Fruit fly (Drosophila melanogaster) whole organism, wandering third instar larva: ENCODE measurements around the gene djl.

Source experiments
- Abd-B ChIP-seq: fragments of >200 bp; optimal IDR thresholded peaks from 2 replicates; lab custom pipeline; 2017; ENCODE audit warnings: missing biosample characterization, missing genetic modification characterization
- CG32264 ChIP-seq: fragments of 200-800 bp; sonication (Bioruptor generic); optimal IDR thresholded peaks from 2 replicates; lab custom pipeline; 2016; ENCODE audit warnings: missing biosample characterization, missing genetic modification characterization
- CG9705 ChIP-seq: fragments of 200-800 bp; sonication (Bioruptor generic); optimal IDR thresholded peaks from 2 replicates; lab custom pipeline; 2018; ENCODE audit warnings: missing biosample characterization, mild to moderate bottlenecking, missing genetic modification characterization
- CrebA ChIP-seq: fragments of 200-800 bp; sonication (Bioruptor generic); optimal IDR thresholded peaks from 2 replicates; lab custom pipeline; 2016; ENCODE audit warnings: missing biosample characterization, mild to moderate bottlenecking, missing genetic modification characterization, borderline replicate concordance
- Dfd ChIP-seq: fragments of >200 bp; optimal IDR thresholded peaks from 2 replicates; lab custom pipeline; 2017; ENCODE audit warnings: missing biosample characterization, missing genetic modification characterization
- Dif ChIP-seq: fragments of 200-275, 200-300 bp; sonication (Bioruptor generic); optimal IDR thresholded peaks from 2 replicates; lab custom pipeline; 2018; ENCODE audit warnings: missing biosample characterization, missing genetic modification characterization; ENCODE audit not compliant: partially characterized antibody
- GATAd ChIP-seq: sonication (Bioruptor generic); optimal IDR thresholded peaks from 2 replicates; lab custom pipeline; 2016; ENCODE audit warnings: missing biosample characterization, missing genetic modification characterization
- HLH106 ChIP-seq: fragments of 200-800 bp; optimal IDR thresholded peaks from 3 replicates; lab custom pipeline; 2019; ENCODE audit warnings: missing biosample characterization, mild to moderate bottlenecking, missing genetic modification characterization, moderate library complexity
- Hnf4 ChIP-seq: fragments of 200-800 bp; sonication (Bioruptor generic); optimal IDR thresholded peaks from 2 replicates; lab custom pipeline; 2016; ENCODE audit warnings: missing biosample characterization, mild to moderate bottlenecking, missing genetic modification characterization
- Hr78 ChIP-seq: fragments of >200 bp; optimal IDR thresholded peaks from 2 replicates; lab custom pipeline; 2017; ENCODE audit warnings: missing biosample characterization, missing genetic modification characterization
- Hr83 ChIP-seq: fragments of 200-300 bp; sonication (Bioruptor generic); optimal IDR thresholded peaks from 2 replicates; lab custom pipeline; 2016; ENCODE audit warnings: missing biosample characterization, mild to moderate bottlenecking, missing genetic modification characterization, moderate library complexity; ENCODE audit not compliant: poor library complexity, severe bottlenecking
- Jra ChIP-seq: sonication (Bioruptor generic); optimal IDR thresholded peaks from 2 replicates; lab custom pipeline; 2016; ENCODE audit warnings: missing biosample characterization, missing genetic modification characterization
- Mio ChIP-seq: sonication (Bioruptor generic); optimal IDR thresholded peaks from 2 replicates; lab custom pipeline; 2016; ENCODE audit warnings: missing biosample characterization, missing genetic modification characterization
- Myc ChIP-seq: fragments of >200 bp; optimal IDR thresholded peaks from 2 replicates; lab custom pipeline; 2017
- N ChIP-seq: fragments of >200 bp; optimal IDR thresholded peaks from 2 replicates; lab custom pipeline; 2018; ENCODE audit warnings: missing biosample characterization, missing external identifiers, missing genetic modification characterization
- OdsH ChIP-seq: fragments of 200-800 bp; sonication (Bioruptor generic); optimal IDR thresholded peaks from 2 replicates; lab custom pipeline; 2016; ENCODE audit warnings: missing biosample characterization, mild to moderate bottlenecking, missing genetic modification characterization
- Rel ChIP-seq, 2 experiments: fragments of 200-800 bp; sonication (Bioruptor generic) in 1 of 2; optimal IDR thresholded peaks; 2 replicates in 1 of 2; 3 replicates in 1 of 2; lab custom pipeline; 2016 to 2019; ENCODE audit warnings: mild to moderate bottlenecking in 2 of 2, missing biosample characterization in 2 of 2, missing genetic modification characterization in 2 of 2, moderate library complexity in 1 of 2
- Sp1 ChIP-seq: fragments of 200-800 bp; sonication (Bioruptor generic); optimal IDR thresholded peaks from 3 replicates; lab custom pipeline; 2019; ENCODE audit warnings: missing biosample characterization, mild to moderate bottlenecking, missing genetic modification characterization, moderate library complexity
- Vsx2 ChIP-seq: fragments of 200-300, 225-300 bp; sonication (Bioruptor generic); optimal IDR thresholded peaks from 2 replicates; lab custom pipeline; 2018; ENCODE audit warnings: missing biosample characterization, missing genetic modification characterization; ENCODE audit not compliant: partially characterized antibody
- br ChIP-seq: fragments of 200-800 bp; sonication (Bioruptor generic); optimal IDR thresholded peaks from 2 replicates; lab custom pipeline; 2016; ENCODE audit warnings: missing biosample characterization, missing genetic modification characterization
- brk ChIP-seq: fragments of 200-800 bp; sonication (Bioruptor generic); optimal IDR thresholded peaks from 2 replicates; lab custom pipeline; 2016; ENCODE audit warnings: missing biosample characterization, mild to moderate bottlenecking, missing genetic modification characterization
- dl ChIP-seq, 2 experiments: fragments of 175-275, 200-275 bp in 1 of 2; fragments of 200-275 bp in 1 of 2; sonication (Bioruptor generic); optimal IDR thresholded peaks; lab custom pipeline; 2018; ENCODE audit warnings: mild to moderate bottlenecking in 2 of 2, missing biosample characterization in 2 of 2, missing genetic modification characterization in 2 of 2, moderate library complexity in 2 of 2; ENCODE audit not compliant: partially characterized antibody in 2 of 2, insufficient read depth in 1 of 2
- dmrt93B ChIP-seq: fragments of 200-800 bp; sonication (Bioruptor generic); optimal IDR thresholded peaks from 2 replicates; lab custom pipeline; 2018; ENCODE audit warnings: missing biosample characterization, mild to moderate bottlenecking, missing genetic modification characterization
- dsf ChIP-seq: sonication (Bioruptor generic); optimal IDR thresholded peaks from 2 replicates; lab custom pipeline; 2016; ENCODE audit warnings: missing biosample characterization, missing genetic modification characterization, borderline replicate concordance
- ey ChIP-seq: fragments of 200-800 bp; sonication (Bioruptor generic); optimal IDR thresholded peaks from 2 replicates; lab custom pipeline; 2016; ENCODE audit warnings: missing biosample characterization, missing genetic modification characterization
- foxo ChIP-seq, 2 experiments: fragments of 200-800 bp; sonication (Bioruptor generic); optimal IDR thresholded peaks; 2 replicates in 1 of 2; 3 replicates in 1 of 2; lab custom pipeline; 2016 to 2017; ENCODE audit warnings: missing biosample characterization in 2 of 2, missing genetic modification characterization in 2 of 2
- fru ChIP-seq: fragments of 200-800 bp; sonication (Bioruptor generic); optimal IDR thresholded peaks from 3 replicates; lab custom pipeline; 2016; ENCODE audit warnings: missing biosample characterization, mild to moderate bottlenecking, missing genetic modification characterization
- h ChIP-seq: fragments of 200-800 bp; sonication (Bioruptor generic); optimal IDR thresholded peaks from 3 replicates; lab custom pipeline; 2016; ENCODE audit warnings: missing biosample characterization, mild to moderate bottlenecking, missing genetic modification characterization
- jim ChIP-seq: fragments of 175-275, 200-325 bp; sonication (Bioruptor generic); optimal IDR thresholded peaks from 2 replicates; lab custom pipeline; 2016; ENCODE audit warnings: missing biosample characterization, mild to moderate bottlenecking, missing genetic modification characterization
- lola ChIP-seq: fragments of >200 bp; optimal IDR thresholded peaks from 2 replicates; lab custom pipeline; 2017; ENCODE audit warnings: missing biosample characterization, missing genetic modification characterization
- pan ChIP-seq: fragments of >200 bp; optimal IDR thresholded peaks from 2 replicates; lab custom pipeline; 2017
- psq ChIP-seq: fragments of 200-800 bp; sonication (Bioruptor generic); optimal IDR thresholded peaks from 3 replicates; lab custom pipeline; 2017; ENCODE audit warnings: missing biosample characterization, mild to moderate bottlenecking, missing genetic modification characterization, moderate library complexity
- rgr ChIP-seq: fragments of 200-800 bp; sonication (Bioruptor generic); optimal IDR thresholded peaks from 3 replicates; lab custom pipeline; 2016; ENCODE audit warnings: missing biosample characterization, mild to moderate bottlenecking, missing genetic modification characterization
- sage ChIP-seq: fragments of 200-800 bp; sonication (Bioruptor generic); optimal IDR thresholded peaks from 2 replicates; lab custom pipeline; 2016; ENCODE audit warnings: missing biosample characterization, mild to moderate bottlenecking, missing genetic modification characterization
- sv ChIP-seq: fragments of 200-800 bp; sonication (Bioruptor generic); optimal IDR thresholded peaks from 3 replicates; lab custom pipeline; 2016; ENCODE audit warnings: missing biosample characterization, missing genetic modification characterization
- tai ChIP-seq: sonication (Bioruptor generic); optimal IDR thresholded peaks from 2 replicates; lab custom pipeline; 2016; ENCODE audit warnings: missing biosample characterization, missing genetic modification characterization
- usp ChIP-seq: fragments of >200 bp; optimal IDR thresholded peaks from 2 replicates; lab custom pipeline; 2017; ENCODE audit warnings: missing biosample characterization, missing genetic modification characterization
- woc ChIP-seq: sonication (Bioruptor generic); optimal IDR thresholded peaks from 2 replicates; lab custom pipeline; 2016; ENCODE audit warnings: missing biosample characterization, mild to moderate bottlenecking, missing genetic modification characterization

Gene djl

dm6 chr3R:7034440-7034839 lies 26.1 kb upstream of the djl start:
- TF ChIP-seq sv (GFP tag; lab: Kevin White, UChicago) = no peak
- TF ChIP-seq dsf (GFP tag; lab: Kevin White, UChicago) = no peak
- TF ChIP-seq woc (GFP tag; lab: Kevin White, UChicago) = no peak
- no peak for TF ChIP-seq brk (GFP tag; lab: Kevin White, UChicago)
- TF ChIP-seq jim (GFP tag; lab: Kevin White, UChicago) = no peak
- no peak for TF ChIP-seq Myc (lab: Kevin White, UChicago)
- no peak for TF ChIP-seq dmrt93B
- no peak for TF ChIP-seq Sp1 (GFP tag; lab: Kevin White, UChicago)
- TF ChIP-seq h (GFP tag; lab: Kevin White, UChicago) = no peak
- no peak for TF ChIP-seq tai
- TF ChIP-seq GATAd (GFP tag; lab: Kevin White, UChicago) = no peak
- TF ChIP-seq Hnf4 (GFP tag; lab: Kevin White, UChicago) = no peak
- TF ChIP-seq sage (GFP tag; lab: Kevin White, UChicago) = no peak
- TF ChIP-seq CrebA (GFP tag; lab: Kevin White, UChicago) = no peak
- TF ChIP-seq HLH106 (tag; lab: Kevin White, UChicago) = no peak
- no peak for TF ChIP-seq Hr78 (GFP tag; lab: Kevin White, UChicago)
- no peak for TF ChIP-seq Hr83
- TF ChIP-seq Jra (GFP tag; lab: Kevin White, UChicago) = no peak

DNA sequence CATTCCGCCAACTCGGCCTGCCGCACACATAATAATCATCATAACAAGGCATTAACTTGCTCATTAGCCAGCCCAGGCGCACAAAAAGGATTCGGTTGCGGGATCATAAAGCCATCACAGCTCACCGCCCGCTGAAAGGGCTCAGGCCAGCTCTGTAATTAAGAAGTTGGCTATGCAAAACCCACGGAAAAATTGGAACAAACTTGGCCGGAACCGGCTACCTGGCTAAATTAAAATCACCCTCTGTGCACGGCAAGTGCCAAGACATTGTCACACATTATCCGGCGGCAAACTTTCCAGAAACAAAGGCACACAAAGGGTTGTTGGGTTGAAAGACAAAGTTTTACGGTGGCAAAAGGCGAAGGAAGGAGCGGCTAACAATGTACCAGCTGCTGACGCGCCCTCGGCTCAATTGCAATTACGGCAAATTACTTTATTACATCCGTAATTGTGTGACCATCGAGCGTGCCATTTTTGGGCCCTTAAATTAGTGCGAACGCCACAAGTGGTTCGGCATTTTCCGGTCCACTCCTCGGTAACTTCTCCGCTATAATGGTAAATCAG lies 24.8 kb upstream of the djl start:
- TF ChIP-seq dl (GFP tag; optimal IDR thresholded peaks at IDR 0.05; lab: Kevin White, UChicago; ENCODE audit: insufficient read depth in 1 of 2, partially characterized antibody in 2 of 2) (no peak), brk (GFP tag; lab: Kevin White, UChicago) (no peak), br (GFP tag; lab: Kevin White, UChicago) (no peak), CG9705 (GFP tag; lab: Kevin White, UChicago) (no peak), psq (no peak), foxo (GFP tag; optimal IDR thresholded peaks at IDR 0.05; lab: Kevin White, UChicago) (no peak), Jra (GFP tag; lab: Kevin White, UChicago) (no peak), Hnf4 (GFP tag; lab: Kevin White, UChicago) (no peak), OdsH (GFP tag; lab: Kevin White, UChicago) (no peak), Myc (lab: Kevin White, UChicago) (no peak), dsf (GFP tag; lab: Kevin White, UChicago) (no peak), Dfd (no peak), GATAd (GFP tag; lab: Kevin White, UChicago) (no peak)
- TF ChIP-seq, all 38 proteins: peak for 0

DNA sequence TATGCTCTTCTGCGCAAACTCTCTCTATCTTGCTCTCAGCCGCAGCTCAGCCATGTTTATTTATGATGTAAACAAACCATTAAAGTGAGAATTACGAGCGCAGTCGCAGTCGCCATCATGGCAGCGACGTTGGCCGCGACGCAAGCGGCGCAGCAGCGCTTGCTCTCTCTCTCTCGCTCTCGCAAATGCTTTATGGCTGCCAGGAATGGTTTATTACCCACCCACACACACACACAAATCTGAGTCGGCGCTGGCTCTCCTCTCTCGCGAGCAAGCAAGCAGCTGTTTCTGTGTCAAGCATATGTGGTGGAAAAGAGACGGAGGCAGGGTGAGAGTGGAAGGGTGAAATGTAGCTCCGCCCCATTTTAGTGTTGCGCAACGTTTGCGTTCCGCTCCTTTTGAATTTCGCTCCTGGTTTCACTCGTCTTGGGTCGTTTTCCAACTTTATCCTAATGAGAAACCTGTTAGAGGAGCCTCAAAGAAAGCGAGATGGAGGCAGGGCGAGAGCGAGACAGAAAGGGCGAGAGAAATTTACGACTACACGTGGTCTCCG lies 23.2 kb upstream of the djl start:
- TF ChIP-seq Jra (GFP tag; lab: Kevin White, UChicago) (peak; percentile 58), dl (GFP tag; optimal IDR thresholded peaks at IDR 0.05; lab: Kevin White, UChicago; ENCODE audit: insufficient read depth in 1 of 2, partially characterized antibody in 2 of 2) (peak in 1 of 2 experiments; percentile 37), ey (GFP tag; lab: Kevin White, UChicago) (peak; percentile 31), CG32264 (no peak), h (GFP tag; lab: Kevin White, UChicago) (peak; percentile 66), foxo (GFP tag; optimal IDR thresholded peaks at IDR 0.05; lab: Kevin White, UChicago) (peak in 1 of 2 experiments; percentile 65), dsf (GFP tag; lab: Kevin White, UChicago) (peak; percentile 4), br (GFP tag; lab: Kevin White, UChicago) (peak; percentile 63), Mio (GFP tag; lab: Kevin White, UChicago) (no peak), lola (GFP tag; lab: Kevin White, UChicago) (no peak), Hnf4 (GFP tag; lab: Kevin White, UChicago) (peak; percentile 72), jim (GFP tag; lab: Kevin White, UChicago) (no peak), GATAd (GFP tag; lab: Kevin White, UChicago) (no peak), rgr (GFP tag; lab: Kevin White, UChicago) (peak; percentile 53), CrebA (GFP tag; lab: Kevin White, UChicago) (no peak), OdsH (GFP tag; lab: Kevin White, UChicago) (peak; percentile 61), Myc (lab: Kevin White, UChicago) (no peak), Dfd (no peak), tai (peak; percentile 38), Dif (peak; percentile 73), sage (GFP tag; lab: Kevin White, UChicago) (no peak), fru (GFP tag; lab: Kevin White, UChicago) (peak; percentile 55), brk (GFP tag; lab: Kevin White, UChicago) (peak; percentile 65), dmrt93B (peak; percentile 7), usp (no peak), Vsx2 (GFP tag; lab: Kevin White, UChicago) (peak; percentile 4), Rel (GFP tag; optimal IDR thresholded peaks at IDR 0.05; lab: Kevin White, UChicago) (no peak), Rel (tag; optimal IDR thresholded peaks at IDR 0.05; lab: Kevin White, UChicago) (no peak), Sp1 (GFP tag; lab: Kevin White, UChicago) (peak; percentile 25), Hr78 (GFP tag; lab: Kevin White, UChicago) (no peak), Hr83 (peak; percentile 86), CG9705 (GFP tag; lab: Kevin White, UChicago) (no peak), Abd-B (no peak), psq (peak; percentile 31), woc (GFP tag; lab: Kevin White, UChicago) (peak; percentile 33), HLH106 (tag; lab: Kevin White, UChicago) (peak; percentile 20), N (GFP tag; lab: Kevin White, UChicago) (no peak), sv (GFP tag; lab: Kevin White, UChicago) (no peak), pan (no peak)
